Fruit fly (Drosophila melanogaster) S2 (cell line): Measurements from ENCODE around the gene CG42263.

Experiments
- CG8478 ChIP-seq: fragments of >200 bp; optimal IDR thresholded peaks from 2 replicates; lab custom pipeline; 2018
- CTCF ChIP-seq, 2 experiments: fragments of >200 bp; optimal IDR thresholded peaks; 2 replicates each; lab custom pipeline; 2018

DNA sequence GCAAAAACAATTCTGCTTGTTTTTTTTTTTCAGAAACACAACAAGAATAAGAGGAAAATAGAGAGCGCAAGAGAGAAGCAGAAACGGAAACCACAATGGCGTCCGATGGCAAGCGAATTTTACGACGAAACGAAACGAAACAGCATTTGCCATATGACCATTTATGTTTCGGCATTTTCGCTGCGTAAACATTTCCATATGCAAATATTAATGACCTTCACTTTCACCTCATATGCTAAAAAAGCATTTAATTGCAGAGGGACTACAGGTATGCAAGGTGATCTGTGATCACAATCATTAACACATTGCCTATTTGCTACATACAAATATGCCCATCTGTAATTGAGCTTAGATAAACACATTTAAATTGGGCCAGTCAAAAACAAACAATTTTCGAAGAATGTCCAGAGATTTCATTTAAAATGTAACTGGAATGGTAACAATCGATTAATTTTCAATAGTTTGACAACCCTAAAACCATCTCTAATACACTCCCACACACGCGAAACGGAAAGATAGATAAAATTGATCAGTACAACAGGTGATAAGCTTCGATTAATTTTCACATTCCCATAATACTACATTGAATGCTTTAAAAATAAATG, 49.3 kb downstream of the CG42263 start:
- no peak for TF ChIP-seq CTCF (optimal IDR thresholded peaks at IDR 0.05; lab: Kevin White, UChicago)
- no peak for TF ChIP-seq CG8478 (lab: Kevin White, UChicago)
